Fruit fly (Drosophila melanogaster): Measurements from ENCODE around the gene Cyp310a1.

DNA sequence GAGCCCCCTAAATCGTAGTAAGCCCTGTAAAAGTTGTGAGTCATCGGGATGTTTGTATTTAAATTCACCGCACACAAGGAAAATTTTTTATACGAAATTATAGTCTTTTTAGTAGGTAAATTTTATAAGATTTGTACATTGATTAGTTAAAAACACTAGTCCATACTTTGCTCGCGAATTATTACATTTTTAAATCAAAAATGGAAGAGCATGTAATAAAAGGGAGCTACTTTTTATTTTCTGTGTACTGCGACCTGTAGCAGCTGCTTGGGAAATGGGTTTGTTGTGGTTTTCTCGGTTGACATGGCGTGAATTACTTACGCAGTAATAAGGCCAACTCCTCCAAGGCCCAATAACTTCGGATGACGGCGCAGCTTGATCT lies 41.9 kb upstream of the Cyp310a1 start:
- TF ChIP-seq CG8478 (optimal IDR thresholded peaks at IDR 0.05) (no peak), CTCF (optimal IDR thresholded peaks at IDR 0.05) (no peak)

All from S2 (cell line).